Worm (Caenorhabditis elegans) whole organism, mixed stage, embryonic: ENCODE data around the gene mks-3.
A peak's percentile ranks its signal among the peaks of the same experiment; 100 is the strongest.

Source experiments
- M03D4.4 ChIP-seq: sonication (generic microtip); optimal IDR thresholded peaks from 2 replicates; lab custom pipeline; 2017; ENCODE audit warnings: mild to moderate bottlenecking, missing genetic modification characterization, missing compliant biosample characterization
- bed-3 ChIP-seq: fragments of 200-800 bp; sonication (Bioruptor generic); optimal IDR thresholded peaks from 3 replicates; lab custom pipeline; 2018; ENCODE audit warnings: mild to moderate bottlenecking, missing genetic modification characterization, moderate library complexity, missing compliant biosample characterization
- blmp-1 ChIP-seq: fragments of 150-350 bp; optimal IDR thresholded peaks from 2 replicates; lab custom pipeline; 2014; ENCODE audit warnings: missing biosample characterization, missing genetic modification characterization
- ceh-39 ChIP-seq: fragments of 150-350 bp; optimal IDR thresholded peaks from 2 replicates; lab custom pipeline; 2014; ENCODE audit warnings: missing biosample characterization, missing genetic modification characterization
- ceh-43 ChIP-seq: fragments of 200-800 bp; sonication (Bioruptor generic); optimal IDR thresholded peaks from 2 replicates; lab custom pipeline; 2018; ENCODE audit warnings: mild to moderate bottlenecking, missing genetic modification characterization, moderate library complexity, missing compliant biosample characterization
- ceh-83 ChIP-seq: fragments of 200-800 bp; sonication (Bioruptor generic); optimal IDR thresholded peaks from 2 replicates; lab custom pipeline; 2018; ENCODE audit warnings: mild to moderate bottlenecking, missing genetic modification characterization, missing compliant biosample characterization
- ces-1 ChIP-seq: fragments of 150-350 bp; optimal IDR thresholded peaks from 2 replicates; lab custom pipeline; 2014; ENCODE audit warnings: missing biosample characterization, missing genetic modification reagents, missing genetic modification characterization
- cnd-1 ChIP-seq: fragments of 200-800 bp; sonication (Bioruptor generic); optimal IDR thresholded peaks from 2 replicates; lab custom pipeline; 2018; ENCODE audit warnings: mild to moderate bottlenecking, missing genetic modification characterization, missing compliant biosample characterization
- drap-1 ChIP-seq: fragments of 200-800 bp; sonication (Bioruptor generic); optimal IDR thresholded peaks from 3 replicates; lab custom pipeline; 2018; ENCODE audit warnings: mild to moderate bottlenecking, missing genetic modification characterization, missing compliant biosample characterization
- elt-1 ChIP-seq: sonication (generic microtip); optimal IDR thresholded peaks from 2 replicates; lab custom pipeline; 2017; ENCODE audit warnings: missing genetic modification characterization, mild to moderate bottlenecking, missing compliant biosample characterization, antibody characterized with exemption, moderate library complexity, borderline replicate concordance; ENCODE audit not compliant: insufficient read depth
- elt-3 ChIP-seq: fragments of 150-350 bp; optimal IDR thresholded peaks from 2 replicates; lab custom pipeline; 2014; ENCODE audit warnings: missing biosample characterization, missing genetic modification characterization
- flh-1 ChIP-seq: fragments of 200-800 bp; sonication (Bioruptor generic); optimal IDR thresholded peaks from 2 replicates; lab custom pipeline; 2018; ENCODE audit warnings: mild to moderate bottlenecking, missing genetic modification characterization, moderate library complexity, missing compliant biosample characterization
- ham-2 ChIP-seq: fragments of 200-800 bp; sonication (Bioruptor generic); optimal IDR thresholded peaks from 2 replicates; lab custom pipeline; 2018; ENCODE audit warnings: mild to moderate bottlenecking, missing genetic modification characterization, missing compliant biosample characterization
- hlh-1 ChIP-seq: fragments of 150-350 bp; optimal IDR thresholded peaks from 2 replicates; lab custom pipeline; 2014; ENCODE audit warnings: missing biosample characterization, missing genetic modification reagents, missing genetic modification characterization
- lin-13 ChIP-seq: fragments of 150-350 bp; optimal IDR thresholded peaks from 2 replicates; lab custom pipeline; 2014; ENCODE audit warnings: missing biosample characterization, missing genetic modification characterization
- lin-32 ChIP-seq: fragments of 200-800 bp; sonication (Bioruptor generic); optimal IDR thresholded peaks from 2 replicates; lab custom pipeline; 2018; ENCODE audit warnings: mild to moderate bottlenecking, missing genetic modification characterization, missing compliant biosample characterization
- lsy-2 ChIP-seq: fragments of 150-350 bp; optimal IDR thresholded peaks from 2 replicates; lab custom pipeline; 2014; ENCODE audit warnings: missing biosample characterization, missing genetic modification characterization
- mab-5 ChIP-seq: fragments of 150-350 bp; optimal IDR thresholded peaks from 2 replicates; lab custom pipeline; 2014; ENCODE audit warnings: missing biosample characterization, missing genetic modification characterization
- mep-1 ChIP-seq: fragments of 150-350 bp; optimal IDR thresholded peaks from 2 replicates; lab custom pipeline; 2017; ENCODE audit warnings: missing biosample characterization, missing genetic modification reagents, missing genetic modification characterization, inconsistent platforms
- mls-2 ChIP-seq: sonication (generic microtip); optimal IDR thresholded peaks from 2 replicates; lab custom pipeline; 2016; ENCODE audit warnings: mild to moderate bottlenecking, missing genetic modification characterization, moderate library complexity, missing compliant biosample characterization
- nhr-12 ChIP-seq: fragments of 150-350 bp; optimal IDR thresholded peaks from 2 replicates; lab custom pipeline; 2014; ENCODE audit warnings: missing biosample characterization, missing genetic modification characterization
- nhr-2 ChIP-seq: fragments of 150-350 bp; optimal IDR thresholded peaks from 2 replicates; lab custom pipeline; 2014; ENCODE audit warnings: missing biosample characterization, missing genetic modification characterization
- nhr-237 ChIP-seq: fragments of 150-350 bp; optimal IDR thresholded peaks from 2 replicates; lab custom pipeline; 2014; ENCODE audit warnings: missing biosample characterization, missing genetic modification characterization
- nhr-28 ChIP-seq: fragments of 150-350 bp; optimal IDR thresholded peaks from 2 replicates; lab custom pipeline; 2014; ENCODE audit warnings: missing biosample characterization, missing genetic modification characterization
- nhr-76 ChIP-seq: sonication (generic microtip); optimal IDR thresholded peaks from 2 replicates; lab custom pipeline; 2017; ENCODE audit warnings: missing biosample characterization, missing genetic modification characterization
- pha-4 ChIP-seq: fragments of 150-350 bp; optimal IDR thresholded peaks from 2 replicates; lab custom pipeline; 2018; ENCODE audit warnings: missing biosample characterization, missing genetic modification reagents, missing genetic modification characterization
- sem-2 ChIP-seq: fragments of 200-800 bp; sonication (Bioruptor generic); optimal IDR thresholded peaks from 2 replicates; lab custom pipeline; 2018; ENCODE audit warnings: mild to moderate bottlenecking, missing genetic modification characterization, missing compliant biosample characterization
- snpc-4 ChIP-seq: fragments of 150-350 bp; optimal IDR thresholded peaks from 2 replicates; lab custom pipeline; 2014; ENCODE audit warnings: missing biosample characterization, missing genetic modification characterization
- sptf-1 ChIP-seq: sonication (generic microtip); optimal IDR thresholded peaks from 2 replicates; lab custom pipeline; 2017; ENCODE audit warnings: mild to moderate bottlenecking, missing genetic modification characterization, moderate library complexity, missing compliant biosample characterization
- tbx-8 ChIP-seq: fragments of 200-800 bp; sonication (Bioruptor generic); optimal IDR thresholded peaks from 2 replicates; lab custom pipeline; 2018; ENCODE audit warnings: mild to moderate bottlenecking, missing genetic modification characterization, moderate library complexity, missing compliant biosample characterization
- unc-120 ChIP-seq: sonication (generic microtip); optimal IDR thresholded peaks from 2 replicates; lab custom pipeline; 2017; ENCODE audit warnings: missing genetic modification characterization, missing compliant biosample characterization; ENCODE audit not compliant: poor library complexity, severe bottlenecking
- unc-39 ChIP-seq: fragments of 150-350 bp; optimal IDR thresholded peaks from 2 replicates; lab custom pipeline; 2014; ENCODE audit warnings: missing biosample characterization, missing genetic modification characterization
- unc-62 ChIP-seq: fragments of 150-350 bp; optimal IDR thresholded peaks from 2 replicates; lab custom pipeline; 2014; ENCODE audit warnings: missing biosample characterization, missing genetic modification reagents, missing genetic modification characterization
- zip-8 ChIP-seq: fragments of 150-350 bp; optimal IDR thresholded peaks from 2 replicates; lab custom pipeline; 2014; ENCODE audit warnings: missing biosample characterization, missing genetic modification characterization
- ztf-11 ChIP-seq: fragments of 150-350 bp; optimal IDR thresholded peaks from 2 replicates; lab custom pipeline; 2014; ENCODE audit warnings: missing biosample characterization, missing genetic modification characterization

The mks-3 gene

ce11 chrII:7613241-7613782 lies 29.9 kb upstream of the mks-3 start, which contains the start of the genes oig-4 and R07G3.7:
Gene oig-4, plus strand, starts transcription at chrII:7613541.
Gene R07G3.7, minus strand, starts transcription at chrII:7613732.
- TF ChIP-seq ham-2 (GFP tag; lab: Kevin White, UChicago) = no peak
- peak; percentile 29 for TF ChIP-seq hlh-1

ce11 chrII:7607953-7608352 lies 24.5 kb upstream of the mks-3 start, which contains the start of gene lips-17:
Gene lips-17, plus strand, starts transcription at chrII:7608253.
- no peak for TF ChIP-seq elt-1 (tag; lab: Kevin White, UChicago)
- no peak for TF ChIP-seq pha-4
- TF ChIP-seq tbx-8 (GFP tag; lab: Kevin White, UChicago) = no peak
- TF ChIP-seq zip-8 (tag; lab: Kevin White, UChicago) = no peak
- TF ChIP-seq nhr-28 = no peak
- TF ChIP-seq ztf-11 = no peak
- TF ChIP-seq ham-2 (GFP tag; lab: Kevin White, UChicago) = no peak
- no peak for TF ChIP-seq M03D4.4
- TF ChIP-seq flh-1 (GFP tag; lab: Kevin White, UChicago) = no peak
- TF ChIP-seq ceh-83 (GFP tag; lab: Kevin White, UChicago) = no peak
- no peak for TF ChIP-seq drap-1 (GFP tag; lab: Kevin White, UChicago)
- no peak for TF ChIP-seq bed-3 (GFP tag; lab: Kevin White, UChicago)
- TF ChIP-seq cnd-1 (tag; lab: Kevin White, UChicago) = no peak

- no peak for TF ChIP-seq nhr-2
- no peak for TF ChIP-seq snpc-4 (tag; lab: Kevin White, UChicago)
- TF ChIP-seq pha-4 = no peak
- TF ChIP-seq sptf-1 (tag; lab: Kevin White, UChicago) = no peak
- no peak for TF ChIP-seq tbx-8 (GFP tag; lab: Kevin White, UChicago)
- TF ChIP-seq ztf-11 = no peak
- no peak for TF ChIP-seq unc-39 (tag; lab: Kevin White, UChicago)
- TF ChIP-seq mls-2 = no peak
- TF ChIP-seq sem-2 (GFP tag; lab: Kevin White, UChicago) = no peak
- TF ChIP-seq zip-8 (tag; lab: Kevin White, UChicago) = no peak
- TF ChIP-seq hlh-1 = no peak
- TF ChIP-seq flh-1 (GFP tag; lab: Kevin White, UChicago) = no peak
- no peak for TF ChIP-seq blmp-1 (tag; lab: Kevin White, UChicago)
- TF ChIP-seq ceh-39 (tag; lab: Kevin White, UChicago) = no peak
- no peak for TF ChIP-seq lsy-2
- TF ChIP-seq ceh-43 (GFP tag; lab: Kevin White, UChicago) = no peak
- no peak for TF ChIP-seq cnd-1 (tag; lab: Kevin White, UChicago)
Observed at ce11 chrII:7605306-7605705, 21.9 kb upstream of the mks-3 start, which contains the start of gene osm-8. Gene osm-8, minus strand, starts transcription at chrII:7605406.

ce11 chrII:7599357-7599756 lies 15.9 kb upstream of the mks-3 start, which contains the start of gene npp-21:
Gene npp-21, plus strand, starts transcription at chrII:7599657.
- TF ChIP-seq hlh-1 (no peak), mep-1 (no peak), nhr-237 (tag; lab: Kevin White, UChicago) (no peak), nhr-12 (tag; lab: Kevin White, UChicago) (no peak), nhr-2 (no peak), sptf-1 (tag; lab: Kevin White, UChicago) (no peak), snpc-4 (tag; lab: Kevin White, UChicago) (no peak), nhr-76 (no peak), ceh-83 (GFP tag; lab: Kevin White, UChicago) (no peak), mls-2 (no peak), nhr-28 (no peak), cnd-1 (tag; lab: Kevin White, UChicago) (no peak), bed-3 (GFP tag; lab: Kevin White, UChicago) (no peak), ces-1 (GFP tag; lab: Kevin White, UChicago) (no peak), elt-1 (tag; lab: Kevin White, UChicago) (no peak), sem-2 (GFP tag; lab: Kevin White, UChicago) (no peak), elt-3 (tag; lab: Kevin White, UChicago) (no peak)

ce11 chrII:7598702-7599314 lies 15.4 kb upstream of the mks-3 start, which contains the start of gene pgam-5:
Gene pgam-5, minus strand, starts transcription at chrII:7598752.
- TF ChIP-seq unc-120 (tag; lab: Kevin White, UChicago) (no peak), unc-62 (GFP tag; lab: Kevin White, UChicago) (no peak), flh-1 (GFP tag; lab: Kevin White, UChicago) (no peak), elt-1 (tag; lab: Kevin White, UChicago) (no peak), sem-2 (GFP tag; lab: Kevin White, UChicago) (no peak), ces-1 (GFP tag; lab: Kevin White, UChicago) (no peak), nhr-2 (no peak), lin-32 (GFP tag; lab: Kevin White, UChicago) (no peak), nhr-76 (no peak), drap-1 (GFP tag; lab: Kevin White, UChicago) (no peak), ham-2 (GFP tag; lab: Kevin White, UChicago) (no peak), lin-13 (tag; lab: Kevin White, UChicago) (no peak), pha-4 (no peak), nhr-237 (tag; lab: Kevin White, UChicago) (no peak), mab-5 (no peak), sptf-1 (tag; lab: Kevin White, UChicago) (no peak), cnd-1 (tag; lab: Kevin White, UChicago) (no peak), ceh-39 (tag; lab: Kevin White, UChicago) (no peak), ceh-83 (GFP tag; lab: Kevin White, UChicago) (no peak)
